Fruit fly (Drosophila melanogaster): ENCODE results near the gene CG7560.

CG7560 gene

dm6 chr3L:11450535-11450934 is 25.6 kb downstream of the CG7560 start (continued):
- no peak for TF ChIP-seq Hr39 (GFP tag; optimal IDR thresholded peaks at IDR 0.05)
- TF ChIP-seq dsx (GFP tag; optimal IDR thresholded peaks at IDR 0.05; ENCODE audit: poor library complexity, severe bottlenecking), result peak; percentile 18
- no peak for TF ChIP-seq CG6792 (GFP tag; optimal IDR thresholded peaks at IDR 0.05)
- TF ChIP-seq CG7368 (GFP tag; optimal IDR thresholded peaks at IDR 0.05), result no peak
- no peak for TF ChIP-seq Met (GFP tag; optimal IDR thresholded peaks at IDR 0.05)
- TF ChIP-seq Hr4 (GFP tag; optimal IDR thresholded peaks at IDR 0.05), result no peak
- no peak for TF ChIP-seq vri (GFP tag; optimal IDR thresholded peaks at IDR 0.05)
- no peak for TF ChIP-seq Hr38 (GFP tag; optimal IDR thresholded peaks at IDR 0.05)
- peak; percentile 23 for TF ChIP-seq Eip78C (GFP tag)
- TF ChIP-seq CG1621 (tag; optimal IDR thresholded peaks at IDR 0.05), result no peak
- TF ChIP-seq Blimp-1 (GFP tag; optimal IDR thresholded peaks at IDR 0.05), result no peak
- TF ChIP-seq lz (GFP tag; optimal IDR thresholded peaks at IDR 0.05), result no peak
- peak; percentile 8 for TF ChIP-seq svp (GFP tag)
- TF ChIP-seq Gug (GFP tag; IDR thresholded peaks at IDR 0.05), result no peak
- TF ChIP-seq spab (GFP tag; optimal IDR thresholded peaks at IDR 0.05), result no peak
- no peak for TF ChIP-seq Smox (GFP tag; optimal IDR thresholded peaks at IDR 0.05)
- no peak for TF ChIP-seq net (GFP tag; optimal IDR thresholded peaks at IDR 0.05)
- no peak for TF ChIP-seq CG6808 (GFP tag; optimal IDR thresholded peaks at IDR 0.05)

- TF ChIP-seq ss (GFP tag; optimal IDR thresholded peaks at IDR 0.05) (peak in 1 of 2 experiments; percentile 13), Eip78C (GFP tag) (peak; percentile 62), svp (GFP tag) (peak; percentile 44), CG11902 (GFP tag; optimal IDR thresholded peaks at IDR 0.05) (no peak), Eip93F (GFP tag; optimal IDR thresholded peaks at IDR 0.05) (no peak), CG1621 (tag; optimal IDR thresholded peaks at IDR 0.05) (peak; percentile 13), vri (GFP tag; optimal IDR thresholded peaks at IDR 0.05) (no peak)
These were observed 29.5 kb downstream of the CG7560 start for dm6 chr3L:11454461-11454860.

dm6 chr3L:11458370-11458769 is 33.4 kb downstream of the CG7560 start, which contains the start of the genes CG12289 and CG7551:
Gene CG12289, minus strand, starts transcription at chr3L:11458470.
Gene CG7551, plus strand, starts transcription at chr3L:11458490.
- no peak for TF ChIP-seq CG10631 (GFP tag; optimal IDR thresholded peaks at IDR 0.05)
- no peak for TF ChIP-seq Hr39 (GFP tag; optimal IDR thresholded peaks at IDR 0.05)
- no peak for TF ChIP-seq CG4318 (GFP tag; optimal IDR thresholded peaks at IDR 0.05)
- TF ChIP-seq Sox15 (GFP tag; optimal IDR thresholded peaks at IDR 0.05), result no peak
- TF ChIP-seq esn (GFP tag; optimal IDR thresholded peaks at IDR 0.05), result no peak
- TF ChIP-seq CG16779 (tag; optimal IDR thresholded peaks at IDR 0.05), result no peak
- TF ChIP-seq CG32006 (GFP tag; optimal IDR thresholded peaks at IDR 0.05), result no peak
- no peak for TF ChIP-seq Eip78C (GFP tag)
- no peak for TF ChIP-seq Eip75B (GFP tag; optimal IDR thresholded peaks at IDR 0.05)
- TF ChIP-seq CG11294 (GFP tag; IDR thresholded peaks at IDR 0.05), result no peak
- no peak for TF ChIP-seq topi (GFP tag; optimal IDR thresholded peaks at IDR 0.05)
- TF ChIP-seq CG3032 (tag; optimal IDR thresholded peaks at IDR 0.05), result no peak
- TF ChIP-seq dac (GFP tag; optimal IDR thresholded peaks at IDR 0.05), result no peak
- no peak for TF ChIP-seq CG34406 (GFP tag; optimal IDR thresholded peaks at IDR 0.05)
- no peak for TF ChIP-seq Smox (GFP tag; optimal IDR thresholded peaks at IDR 0.05)

- TF ChIP-seq svp (GFP tag), result peak; percentile 48
- no peak for TF ChIP-seq topi (GFP tag; optimal IDR thresholded peaks at IDR 0.05)
- TF ChIP-seq CG15336 (GFP tag; IDR thresholded peaks at IDR 0.05), result no peak
These were observed 40.5 kb downstream of the CG7560 start, which contains the start of gene Fum3 for dm6 chr3L:11465371-11465914. Gene Fum3, minus strand, starts transcription at chr3L:11465864.

dm6 chr3L:11466985-11467384 is 42.0 kb downstream of the CG7560 start:
- TF ChIP-seq Sox102F (GFP tag; optimal IDR thresholded peaks at IDR 0.05) (peak; percentile 4), CG15336 (GFP tag; IDR thresholded peaks at IDR 0.05) (no peak), CG3919 (GFP tag; optimal IDR thresholded peaks at IDR 0.05) (peak; percentile 8), CG3032 (tag; optimal IDR thresholded peaks at IDR 0.05) (peak; percentile 49), fd59A (GFP tag; optimal IDR thresholded peaks at IDR 0.05) (no peak), fd85E (GFP tag; optimal IDR thresholded peaks at IDR 0.05) (no peak), CG31627 (GFP tag; optimal IDR thresholded peaks at IDR 0.05) (no peak), CG6808 (GFP tag; optimal IDR thresholded peaks at IDR 0.05) (no peak), Met (GFP tag; optimal IDR thresholded peaks at IDR 0.05) (no peak), svp (GFP tag) (no peak), acj6 (GFP tag; optimal IDR thresholded peaks at IDR 0.05) (peak; percentile 30), CG8319 (GFP tag; optimal IDR thresholded peaks at IDR 0.05) (no peak), CG34406 (GFP tag; optimal IDR thresholded peaks at IDR 0.05) (peak; percentile 47), CG1621 (tag; optimal IDR thresholded peaks at IDR 0.05) (no peak), Lpt (GFP tag; optimal IDR thresholded peaks at IDR 0.05) (no peak), Blimp-1 (GFP tag; optimal IDR thresholded peaks at IDR 0.05) (no peak), Smox (GFP tag; optimal IDR thresholded peaks at IDR 0.05) (no peak), CG8119 (GFP tag; IDR thresholded peaks at IDR 0.05) (no peak), ss (GFP tag; optimal IDR thresholded peaks at IDR 0.05) (no peak), CG10631 (GFP tag; optimal IDR thresholded peaks at IDR 0.05) (peak; percentile 49), spab (GFP tag; optimal IDR thresholded peaks at IDR 0.05) (peak; percentile 19)

Measured in whole organism, prepupa.